Worm (Caenorhabditis elegans): Measurements from ENCODE around the gene R07C12.1.
"Not testable (repeated sequence)": the region's sequence is repeated elsewhere in the genome, so short reads cannot be mapped to it uniquely, and the experiment has no call there.

R07C12.1 gene

ce11 chrIV:4152143-4152542 lies at the start of gene R07C12.1, which contains the start of gene K08D10.10:
Gene R07C12.1, plus strand, starts transcription at chrIV:4152456.
Gene K08D10.10, plus strand, starts transcription at chrIV:4152235.
- TF ChIP-seq dao-5 (tag; optimal IDR thresholded peaks at IDR 0.05), result no peak
- no peak for TF ChIP-seq W03F9.2 (tag; optimal IDR thresholded peaks at IDR 0.05)
- no peak for TF ChIP-seq him-1 (tag; optimal IDR thresholded peaks at IDR 0.05)

- TF ChIP-seq W03F9.2 (tag; optimal IDR thresholded peaks at IDR 0.05) (no peak), him-1 (tag; optimal IDR thresholded peaks at IDR 0.05) (no peak), dao-5 (tag; optimal IDR thresholded peaks at IDR 0.05) (no peak)
Observed at ce11 chrIV:4102720-4103119, 49.5 kb upstream of the R07C12.1 start, which contains the start of gene ubc-1. Gene ubc-1, plus strand, starts transcription at chrIV:4103020.

ce11 chrIV:4108767-4109166 lies 43.5 kb upstream of the R07C12.1 start, which contains the start of gene C35B1.7:
Gene C35B1.7, plus strand, starts transcription at chrIV:4109067.
- TF ChIP-seq W03F9.2 (tag; optimal IDR thresholded peaks at IDR 0.05), result no peak
- no peak for TF ChIP-seq him-1 (tag; optimal IDR thresholded peaks at IDR 0.05)
- TF ChIP-seq dao-5 (tag; optimal IDR thresholded peaks at IDR 0.05), result no peak

- no peak for TF ChIP-seq dao-5 (tag; optimal IDR thresholded peaks at IDR 0.05)
- no peak for TF ChIP-seq him-1 (tag; optimal IDR thresholded peaks at IDR 0.05)
- TF ChIP-seq W03F9.2 (tag; optimal IDR thresholded peaks at IDR 0.05), result no peak
Observed at ce11 chrIV:4112387-4112786, 39.9 kb upstream of the R07C12.1 start, which contains the start of gene F49F1.14. Gene F49F1.14, minus strand, starts transcription at chrIV:4112487.

- TF ChIP-seq W03F9.2 (tag; optimal IDR thresholded peaks at IDR 0.05) (no peak), him-1 (tag; optimal IDR thresholded peaks at IDR 0.05) (no peak), dao-5 (tag; optimal IDR thresholded peaks at IDR 0.05) (no peak)
Observed at ce11 chrIV:4114526-4114925, 37.7 kb upstream of the R07C12.1 start, which contains the start of gene F49F1.15. Gene F49F1.15, minus strand, starts transcription at chrIV:4114626.

- TF ChIP-seq dao-5 (tag; optimal IDR thresholded peaks at IDR 0.05) (no peak), him-1 (tag; optimal IDR thresholded peaks at IDR 0.05) (no peak), W03F9.2 (tag; optimal IDR thresholded peaks at IDR 0.05) (no peak)
Observed at ce11 chrIV:4115634-4116033, 36.6 kb upstream of the R07C12.1 start, which contains the start of the genes F49F1.4 and F49F1.2. Gene F49F1.4, minus strand, starts transcription at chrIV:4115734. Gene F49F1.2, plus strand, starts transcription at chrIV:4115943.

ce11 chrIV:4117432-4117831 lies 34.8 kb upstream of the R07C12.1 start, which contains the start of gene drd-50:
Gene drd-50, plus strand, starts transcription at chrIV:4117732.
- no peak for TF ChIP-seq W03F9.2 (tag; optimal IDR thresholded peaks at IDR 0.05)
- TF ChIP-seq dao-5 (tag; optimal IDR thresholded peaks at IDR 0.05), result no peak
- TF ChIP-seq him-1 (tag; optimal IDR thresholded peaks at IDR 0.05), result no peak

ce11 chrIV:4120263-4120662 lies 32.0 kb upstream of the R07C12.1 start, which contains the start of gene F49F1.5:
Gene F49F1.5, minus strand, starts transcription at chrIV:4120415.
- TF ChIP-seq him-1 (tag; optimal IDR thresholded peaks at IDR 0.05) (no peak), W03F9.2 (tag; optimal IDR thresholded peaks at IDR 0.05) (no peak), dao-5 (tag; optimal IDR thresholded peaks at IDR 0.05) (no peak)

- no peak for TF ChIP-seq dao-5 (tag; optimal IDR thresholded peaks at IDR 0.05)
- no peak for TF ChIP-seq W03F9.2 (tag; optimal IDR thresholded peaks at IDR 0.05)
- no peak for TF ChIP-seq him-1 (tag; optimal IDR thresholded peaks at IDR 0.05)
Observed at ce11 chrIV:4121055-4121454, 31.2 kb upstream of the R07C12.1 start.

ce11 chrIV:4123083-4123482 lies 29.2 kb upstream of the R07C12.1 start, which contains the start of gene mul-1:
Gene mul-1, minus strand, starts transcription at chrIV:4123166.
- TF ChIP-seq W03F9.2 (tag; optimal IDR thresholded peaks at IDR 0.05), result no peak
- TF ChIP-seq him-1 (tag; optimal IDR thresholded peaks at IDR 0.05), result no peak
- no peak for TF ChIP-seq dao-5 (tag; optimal IDR thresholded peaks at IDR 0.05)

- TF ChIP-seq dao-5, him-1, W03F9.2 (tag; optimal IDR thresholded peaks at IDR 0.05): not testable (repeated sequence)
Observed at ce11 chrIV:4125657-4126056, 26.6 kb upstream of the R07C12.1 start, which contains the start of gene F49F1.7. Gene F49F1.7, minus strand, starts transcription at chrIV:4125757.

ce11 chrIV:4135744-4136143 lies 16.5 kb upstream of the R07C12.1 start, which contains the start of gene F49F1.17:
Gene F49F1.17, minus strand, starts transcription at chrIV:4135844.
- no peak for TF ChIP-seq him-1 (tag; optimal IDR thresholded peaks at IDR 0.05)
- TF ChIP-seq W03F9.2 (tag; optimal IDR thresholded peaks at IDR 0.05), result no peak
- no peak for TF ChIP-seq dao-5 (tag; optimal IDR thresholded peaks at IDR 0.05)

- TF ChIP-seq W03F9.2 (tag; optimal IDR thresholded peaks at IDR 0.05) (no peak), him-1 (tag; optimal IDR thresholded peaks at IDR 0.05) (no peak), dao-5 (tag; optimal IDR thresholded peaks at IDR 0.05) (no peak)
Observed at ce11 chrIV:4137472-4137871, 14.8 kb upstream of the R07C12.1 start, which contains the start of gene F49F1.9. Gene F49F1.9, minus strand, starts transcription at chrIV:4137572.

ce11 chrIV:4139022-4139421 lies 13.2 kb upstream of the R07C12.1 start, which contains the start of gene F49F1.10:
Gene F49F1.10, minus strand, starts transcription at chrIV:4139122.
- TF ChIP-seq dao-5 (tag; optimal IDR thresholded peaks at IDR 0.05), result no peak
- no peak for TF ChIP-seq W03F9.2 (tag; optimal IDR thresholded peaks at IDR 0.05)
- no peak for TF ChIP-seq him-1 (tag; optimal IDR thresholded peaks at IDR 0.05)
